Fruit fly (Drosophila melanogaster) whole organism, prepupa: ENCODE data around the gene NP15.6.

ENCODE experiments used
- CG11902 ChIP-seq: fragments of 200-800 bp; sonication (Bioruptor generic); optimal IDR thresholded peaks from 3 replicates; lab custom pipeline; 2016; ENCODE audit warnings: missing biosample characterization, missing genetic modification characterization
- CG34406 ChIP-seq: fragments of 200-800 bp; sonication (Bioruptor generic); optimal IDR thresholded peaks from 3 replicates; lab custom pipeline; 2016; ENCODE audit warnings: missing biosample characterization, missing genetic modification characterization
- Eip75B ChIP-seq: fragments of 200-800 bp; sonication (Bioruptor generic); optimal IDR thresholded peaks from 3 replicates; lab custom pipeline; 2016; ENCODE audit warnings: missing biosample characterization, missing genetic modification characterization
- Hr4 ChIP-seq: fragments of 200-800 bp; sonication (Bioruptor generic); optimal IDR thresholded peaks from 3 replicates; lab custom pipeline; 2016; ENCODE audit warnings: missing biosample characterization, missing genetic modification characterization

- TF ChIP-seq Eip75B (GFP tag; lab: Kevin White, UChicago) (peak; percentile 82), Hr4 (GFP tag; lab: Kevin White, UChicago) (peak; percentile 91), CG34406 (GFP tag; lab: Kevin White, UChicago) (peak; percentile 58), CG11902 (GFP tag; lab: Kevin White, UChicago) (peak; percentile 50)
These were observed 1.6 kb downstream of the NP15.6 start, which contains the start of the genes GatA and P5cr for dm6 chr3R:19028758-19029157.
